Fruit fly (Drosophila melanogaster) S2 (cell line): ENCODE measurements around the gene CG46320.

Source experiments
- CG8478 ChIP-seq: fragments of >200 bp; optimal IDR thresholded peaks from 2 replicates; lab custom pipeline; 2018
- CTCF ChIP-seq, 2 experiments: fragments of >200 bp; optimal IDR thresholded peaks; 2 replicates each; lab custom pipeline; 2018

DNA sequence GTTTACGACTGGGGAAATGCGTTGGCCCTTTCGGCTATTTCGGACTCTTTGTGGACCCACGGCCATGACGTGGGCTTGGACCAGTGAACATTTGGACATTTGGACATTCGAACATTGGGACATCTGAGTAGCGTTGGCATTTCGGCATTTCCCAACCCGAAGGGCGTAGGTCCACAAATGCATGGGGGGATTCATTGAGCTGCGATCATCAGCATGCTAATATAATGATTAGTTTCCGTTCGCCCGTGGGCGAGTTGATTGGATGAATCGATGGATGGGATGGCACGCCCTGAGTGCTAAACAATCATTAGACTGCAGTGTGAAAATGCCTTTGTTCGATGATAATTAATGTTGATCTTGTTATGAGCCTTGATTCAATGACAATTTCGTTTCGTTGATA is 123.6 kb downstream of the CG46320 start:
- TF ChIP-seq CTCF (optimal IDR thresholded peaks at IDR 0.05; lab: Kevin White, UChicago) (no peak), CG8478 (lab: Kevin White, UChicago) (no peak)
